Fruit fly (Drosophila melanogaster) whole organism, pupa: ENCODE results near the gene ND-ACP.

Experiments used
- CG10348 ChIP-seq: fragments of 200-800 bp; sonication (Bioruptor generic); IDR thresholded peaks from 2 replicates; pipeline ENCODE4 v1.3.6; 2022; ENCODE audit warnings: missing biosample characterization, missing genetic modification characterization
- CG12605 ChIP-seq: fragments of 200-800 bp; sonication (Bioruptor generic); IDR thresholded peaks from 2 replicates; pipeline ENCODE4 v1.3.6; 2022; ENCODE audit warnings: missing biosample characterization, missing genetic modification characterization
- CG13204 ChIP-seq: fragments of 200-800 bp; sonication (Bioruptor generic); optimal IDR thresholded peaks from 2 replicates; lab custom pipeline; 2018; ENCODE audit warnings: missing biosample characterization, mild to moderate bottlenecking, missing genetic modification characterization, moderate library complexity
- CG14655 ChIP-seq: fragments of 200-800 bp; sonication (Bioruptor generic); optimal IDR thresholded peaks from 3 replicates; lab custom pipeline; 2017; ENCODE audit warnings: mild to moderate bottlenecking, missing biosample characterization, missing genetic modification reagents, missing genetic modification characterization
- CG15710 ChIP-seq: fragments of 200-800 bp; sonication (Bioruptor generic); optimal IDR thresholded peaks from 2 replicates; lab custom pipeline; 2018; ENCODE audit warnings: missing biosample characterization, mild to moderate bottlenecking, missing genetic modification characterization, moderate library complexity
- CG17806 ChIP-seq: fragments of 200-800 bp; sonication (Bioruptor generic); optimal IDR thresholded peaks from 2 replicates; lab custom pipeline; 2018; ENCODE audit warnings: missing biosample characterization, mild to moderate bottlenecking, missing genetic modification characterization, moderate library complexity
- CG32121 ChIP-seq: fragments of 200-800 bp; sonication (Bioruptor generic); IDR thresholded peaks from 2 replicates; pipeline ENCODE4 v1.3.6; 2022; ENCODE audit warnings: missing biosample characterization, missing genetic modification characterization
- CG34367 ChIP-seq: fragments of 200-800 bp; sonication (Bioruptor generic); optimal IDR thresholded peaks from 2 replicates; lab custom pipeline; 2018; ENCODE audit warnings: missing biosample characterization, mild to moderate bottlenecking, missing genetic modification characterization
- CG4496 ChIP-seq: fragments of 200-800 bp; sonication (Bioruptor generic); IDR thresholded peaks from 3 replicates; pipeline ENCODE4 v1.3.6; 2022; ENCODE audit warnings: missing biosample characterization, missing genetic modification characterization
- CG8159 ChIP-seq: fragments of 200-800 bp; sonication (Bioruptor generic); optimal IDR thresholded peaks from 3 replicates; lab custom pipeline; 2018; ENCODE audit warnings: missing biosample characterization, mild to moderate bottlenecking, missing genetic modification characterization, moderate library complexity
- CG8301 ChIP-seq: fragments of 200-800 bp; sonication (Bioruptor generic); optimal IDR thresholded peaks from 2 replicates; lab custom pipeline; 2018; ENCODE audit warnings: missing biosample characterization, mild to moderate bottlenecking, missing genetic modification characterization
- CG9948 ChIP-seq: fragments of 200-800 bp; sonication (Bioruptor generic); optimal IDR thresholded peaks from 2 replicates; lab custom pipeline; 2018; ENCODE audit warnings: missing biosample characterization, mild to moderate bottlenecking, missing genetic modification characterization, moderate library complexity
- D1 ChIP-seq: fragments of 200-800 bp; sonication (Bioruptor generic); optimal IDR thresholded peaks from 2 replicates; lab custom pipeline; 2018; ENCODE audit warnings: missing biosample characterization, mild to moderate bottlenecking, missing genetic modification characterization, moderate library complexity
- EcR ChIP-seq: fragments of 200-800 bp; sonication (Bioruptor generic); optimal IDR thresholded peaks from 3 replicates; lab custom pipeline; 2019; ENCODE audit warnings: missing biosample characterization, missing genetic modification characterization, mild to moderate bottlenecking, moderate library complexity, missing genetic modification reagents
- Ets98B ChIP-seq: fragments of 200-800 bp; sonication (Bioruptor generic); IDR thresholded peaks from 2 replicates; pipeline ENCODE4 v1.3.6; 2022; ENCODE audit warnings: missing biosample characterization, missing genetic modification characterization
- Pif1A ChIP-seq: fragments of 200-800 bp; sonication (Bioruptor generic); optimal IDR thresholded peaks from 3 replicates; lab custom pipeline; 2016; ENCODE audit warnings: missing biosample characterization, missing genetic modification characterization
- Pif1B ChIP-seq: fragments of 200-800 bp; sonication (Bioruptor generic); optimal IDR thresholded peaks from 3 replicates; lab custom pipeline; 2016; ENCODE audit warnings: missing biosample characterization, missing genetic modification characterization
- Snoo ChIP-seq: fragments of 200-800 bp; sonication (Bioruptor generic); optimal IDR thresholded peaks from 3 replicates; lab custom pipeline; 2017; ENCODE audit warnings: missing biosample characterization, mild to moderate bottlenecking, missing genetic modification characterization, inconsistent platforms
- fd96Ca ChIP-seq: fragments of 200-800 bp; sonication (Bioruptor generic); IDR thresholded peaks from 3 replicates; pipeline ENCODE4 v1.3.6; 2022; ENCODE audit warnings: missing biosample characterization, missing genetic modification characterization
- gl ChIP-seq: fragments of 200-800 bp; sonication (Bioruptor generic); optimal IDR thresholded peaks from 2 replicates; lab custom pipeline; 2018; ENCODE audit warnings: missing biosample characterization, mild to moderate bottlenecking, missing genetic modification characterization
- rn ChIP-seq: fragments of 200-800 bp; sonication (Bioruptor generic); IDR thresholded peaks from 2 replicates; pipeline ENCODE4 v1.3.6; 2022; ENCODE audit warnings: missing biosample characterization, missing genetic modification characterization

The ND-ACP gene

dm6 chr3L:1364368-1364767, 34.6 kb downstream of the ND-ACP start:
- TF ChIP-seq EcR (GFP tag; lab: Kevin White, UChicago) (peak; percentile 30), CG10348 (GFP tag; lab: Robert Waterston, UW) (no peak)

DNA sequence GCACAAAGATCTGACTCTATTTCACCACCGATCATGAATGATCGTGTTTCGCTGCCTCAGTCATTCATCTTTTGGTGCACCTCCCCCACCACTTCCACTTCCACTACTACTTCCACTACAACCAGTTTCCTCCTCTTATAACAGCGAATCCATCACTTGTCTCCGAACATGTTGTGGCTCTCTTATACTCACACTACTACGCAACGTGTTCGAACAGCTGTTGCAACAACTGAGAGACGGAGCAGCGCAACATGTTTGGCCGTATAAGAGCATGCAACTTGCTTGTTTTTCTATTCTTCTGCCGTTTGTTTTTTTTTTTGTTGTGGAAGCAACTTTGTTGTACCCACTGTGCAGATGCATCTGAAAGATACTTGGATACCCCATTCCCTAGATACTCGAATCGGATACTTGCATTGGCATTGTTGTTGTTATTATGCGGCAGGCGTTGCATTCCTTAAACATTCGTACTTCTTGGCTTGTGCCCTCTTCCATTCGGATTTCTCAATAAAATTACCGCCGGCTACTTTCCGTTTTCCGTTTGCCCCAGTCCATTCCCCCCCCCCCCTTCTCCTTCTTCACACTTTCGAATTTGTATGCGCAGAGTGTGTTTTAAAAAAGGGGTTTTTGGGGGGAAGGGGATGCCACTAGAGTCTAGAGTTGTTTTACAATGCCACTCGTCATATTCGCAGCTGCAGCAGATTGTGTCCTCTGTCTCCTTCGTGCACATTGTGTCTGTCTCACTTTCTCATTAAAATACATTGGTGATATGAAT, 37.3 kb downstream of the ND-ACP start:
- no peak for TF ChIP-seq CG14655 (GFP tag; lab: Kevin White, UChicago)
- no peak for TF ChIP-seq CG32121
- peak; percentile 79 for TF ChIP-seq CG4496 (GFP tag; lab: Robert Waterston, UW)
- peak; percentile 66; the same call in 1 of the 2 replicates for TF ChIP-seq Ets98B (GFP tag; lab: Robert Waterston, UW)
- peak; percentile 48 for TF ChIP-seq EcR (GFP tag; lab: Kevin White, UChicago)
- TF ChIP-seq CG17806 (tag; lab: Kevin White, UChicago), result no peak
- peak; percentile 21 for TF ChIP-seq Pif1A
- peak; percentile 51 for TF ChIP-seq gl (tag; lab: Kevin White, UChicago)
- peak; percentile 71 for TF ChIP-seq CG13204 (GFP tag; lab: Kevin White, UChicago)
- TF ChIP-seq Pif1B (GFP tag; lab: Kevin White, UChicago), result peak; percentile 45
- TF ChIP-seq CG15710, result peak; percentile 9
- TF ChIP-seq D1, result no peak
- TF ChIP-seq CG8159, result no peak
- TF ChIP-seq CG8301 (tag; lab: Kevin White, UChicago), result no peak
- peak; percentile 80 for TF ChIP-seq CG12605 (GFP tag; lab: Robert Waterston, UW)
- peak; percentile 29; the same call in 1 of the 2 replicates for TF ChIP-seq rn (GFP tag; lab: Robert Waterston, UW)
- peak; percentile 3 for TF ChIP-seq CG9948 (tag; lab: Kevin White, UChicago)
- TF ChIP-seq CG34367 (tag; lab: Kevin White, UChicago), result peak; percentile 31
- peak; percentile 44; the same call in 2 of the 3 replicates for TF ChIP-seq fd96Ca (GFP tag; lab: Robert Waterston, UW)
- TF ChIP-seq Snoo (tag; lab: Kevin White, UChicago), result no peak
- no peak for TF ChIP-seq CG10348 (GFP tag; lab: Robert Waterston, UW)

DNA sequence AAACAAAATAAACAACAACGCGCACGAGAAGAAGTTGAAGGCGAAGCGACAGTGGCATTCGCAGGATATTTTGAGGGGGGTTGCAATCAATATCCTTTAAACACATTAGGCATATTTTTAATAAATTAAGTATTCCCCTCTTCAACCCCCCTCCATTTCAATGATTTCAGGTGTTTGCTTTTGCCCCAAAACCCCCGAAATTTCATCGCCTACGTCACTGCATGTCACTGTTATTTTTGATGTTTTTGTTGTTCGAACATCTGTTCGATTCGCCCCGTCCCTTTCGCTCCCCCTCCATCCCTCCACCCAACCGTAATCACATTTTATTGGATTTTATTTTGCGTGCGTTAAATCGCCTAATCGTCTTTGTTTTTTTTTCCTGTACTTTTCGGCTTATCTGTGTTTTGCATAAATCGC, 38.5 kb downstream of the ND-ACP start:
- peak; percentile 20 for TF ChIP-seq CG17806 (tag; lab: Kevin White, UChicago)
- TF ChIP-seq CG8301 (tag; lab: Kevin White, UChicago), result peak; percentile 11
- TF ChIP-seq CG8159, result peak; percentile 38
- TF ChIP-seq CG4496 (GFP tag; lab: Robert Waterston, UW), result peak; percentile 69
- no peak for TF ChIP-seq CG12605 (GFP tag; lab: Robert Waterston, UW)
- peak; percentile 53; the same call in 1 of the 2 replicates for TF ChIP-seq rn (GFP tag; lab: Robert Waterston, UW)
- TF ChIP-seq Pif1A, result peak; percentile 73
- TF ChIP-seq CG32121, result peak; percentile 25; the same call in 1 of the 2 replicates
- TF ChIP-seq Pif1B (GFP tag; lab: Kevin White, UChicago), result peak; percentile 35
- TF ChIP-seq D1, result no peak
- TF ChIP-seq Snoo (tag; lab: Kevin White, UChicago), result peak; percentile 85
- TF ChIP-seq CG10348 (GFP tag; lab: Robert Waterston, UW), result 0 out of 2 replicates have a peak, but pooled peaks have one; percentile 35
- TF ChIP-seq CG9948 (tag; lab: Kevin White, UChicago), result peak; percentile 42
- TF ChIP-seq gl (tag; lab: Kevin White, UChicago), result peak; percentile 34
- TF ChIP-seq CG14655 (GFP tag; lab: Kevin White, UChicago), result no peak
- peak; percentile 79 for TF ChIP-seq fd96Ca (GFP tag; lab: Robert Waterston, UW)
- TF ChIP-seq EcR (GFP tag; lab: Kevin White, UChicago), result no peak
- peak; percentile 53 for TF ChIP-seq CG15710
- TF ChIP-seq Ets98B (GFP tag; lab: Robert Waterston, UW), result peak; percentile 45
- TF ChIP-seq CG34367 (tag; lab: Kevin White, UChicago), result no peak
- no peak for TF ChIP-seq CG13204 (GFP tag; lab: Kevin White, UChicago)

DNA sequence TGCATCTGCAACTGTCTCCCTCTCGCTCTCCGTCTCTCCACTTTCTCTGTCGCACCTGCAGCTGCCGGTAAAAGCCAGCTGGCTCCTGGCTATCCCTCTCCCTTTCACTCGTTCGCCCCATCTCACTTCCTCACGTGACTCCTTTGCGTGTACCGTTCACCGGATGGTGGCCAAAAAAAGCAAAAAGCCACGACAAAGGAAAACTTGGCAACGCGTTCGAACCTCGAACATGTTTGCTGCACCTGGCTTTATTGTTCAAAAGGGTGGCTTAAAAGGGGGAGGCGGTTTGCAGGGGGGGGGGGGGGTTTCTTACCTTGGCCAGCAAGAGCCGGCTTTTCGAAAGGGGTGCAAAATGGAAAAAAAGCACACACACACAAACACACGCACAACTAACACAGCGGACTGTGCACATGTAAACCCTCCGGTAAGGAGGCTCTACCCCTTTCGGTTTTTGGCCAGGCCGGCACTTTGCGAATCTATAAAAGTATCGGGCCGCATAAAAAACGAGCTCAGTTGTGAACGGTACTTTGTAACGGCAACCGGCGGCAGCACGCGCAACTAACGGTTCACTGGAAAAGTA, 40.4 kb downstream of the ND-ACP start, which contains the start of gene ru:
Gene ru (plus strand): TSS at position 530 of the 580 bp plus-strand sequence.
- TF ChIP-seq CG12605 (GFP tag; lab: Robert Waterston, UW) (no peak), Pif1A (no peak), Pif1B (GFP tag; lab: Kevin White, UChicago) (no peak), CG8301 (tag; lab: Kevin White, UChicago) (no peak), CG34367 (tag; lab: Kevin White, UChicago) (no peak), fd96Ca (GFP tag; lab: Robert Waterston, UW) (no peak), CG15710 (no peak), CG32121 (no peak), Ets98B (GFP tag; lab: Robert Waterston, UW) (no peak), rn (GFP tag; lab: Robert Waterston, UW) (no peak), CG4496 (GFP tag; lab: Robert Waterston, UW) (peak; percentile 24; the same call in 1 of the 3 replicates), gl (tag; lab: Kevin White, UChicago) (no peak), CG13204 (GFP tag; lab: Kevin White, UChicago) (peak; percentile 34), D1 (no peak), CG14655 (GFP tag; lab: Kevin White, UChicago) (no peak)

DNA sequence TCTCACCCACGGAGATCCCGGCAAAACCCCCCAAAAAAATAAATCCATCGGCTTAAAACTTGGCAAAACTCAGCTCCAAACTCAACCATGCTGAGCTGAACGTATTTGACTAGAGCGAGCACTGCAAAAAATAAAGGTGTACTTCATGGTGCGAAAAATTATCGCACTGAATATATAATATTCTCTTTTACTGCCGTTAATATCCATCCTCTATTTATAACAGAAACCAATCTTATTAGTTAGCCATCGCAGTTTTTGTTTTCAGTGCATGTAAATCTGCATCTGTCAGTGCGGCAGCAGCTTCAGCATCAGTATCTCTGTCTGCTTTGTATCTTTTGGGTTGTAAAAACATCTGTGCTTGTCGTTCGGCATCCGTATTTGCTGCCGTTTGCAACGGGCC, 41.2 kb downstream of the ND-ACP start:
- TF ChIP-seq D1 (no peak), CG32121 (peak; percentile 83), CG4496 (GFP tag; lab: Robert Waterston, UW) (0 out of 3 replicates have a peak, but pooled peaks have one; percentile 28), CG34367 (tag; lab: Kevin White, UChicago) (no peak), CG8159 (peak; percentile 25), rn (GFP tag; lab: Robert Waterston, UW) (no peak), EcR (GFP tag; lab: Kevin White, UChicago) (no peak), fd96Ca (GFP tag; lab: Robert Waterston, UW) (peak; percentile 72; the same call in 2 of the 3 replicates), gl (tag; lab: Kevin White, UChicago) (no peak), CG12605 (GFP tag; lab: Robert Waterston, UW) (peak; percentile 46; the same call in 1 of the 2 replicates), CG17806 (tag; lab: Kevin White, UChicago) (peak; percentile 14), Pif1B (GFP tag; lab: Kevin White, UChicago) (no peak), CG9948 (tag; lab: Kevin White, UChicago) (no peak), CG14655 (GFP tag; lab: Kevin White, UChicago) (peak; percentile 6), Ets98B (GFP tag; lab: Robert Waterston, UW) (peak; percentile 69), CG8301 (tag; lab: Kevin White, UChicago) (peak; percentile 9), CG15710 (peak; percentile 20), Pif1A (peak; percentile 36), Snoo (tag; lab: Kevin White, UChicago) (no peak), CG10348 (GFP tag; lab: Robert Waterston, UW) (no peak), CG13204 (GFP tag; lab: Kevin White, UChicago) (no peak)
